Worm (Caenorhabditis elegans) whole organism, L3 larva: Measurements from ENCODE around the gene ugt-44.

ENCODE experiments used
- R02D3.7 ChIP-seq: fragments of 150-350 bp; optimal IDR thresholded peaks from 2 replicates; lab custom pipeline; 2014; ENCODE audit warnings: missing biosample characterization, missing genetic modification characterization
- ZK546.5 ChIP-seq: sonication (generic microtip); optimal IDR thresholded peaks from 2 replicates; lab custom pipeline; 2017; ENCODE audit warnings: missing biosample characterization, missing genetic modification characterization
- ama-1 ChIP-seq: fragments of 150-350 bp; optimal IDR thresholded peaks from 2 replicates; lab custom pipeline; 2018
- ceh-16 ChIP-seq: sonication (generic microtip); optimal IDR thresholded peaks from 2 replicates; lab custom pipeline; 2017; ENCODE audit warnings: missing biosample characterization, missing genetic modification characterization
- ceh-28 ChIP-seq: fragments of 150-350 bp; optimal IDR thresholded peaks from 2 replicates; lab custom pipeline; 2014; ENCODE audit warnings: missing biosample characterization, missing genetic modification reagents, missing genetic modification characterization
- ceh-9 ChIP-seq: sonication (generic microtip); optimal IDR thresholded peaks from 2 replicates; lab custom pipeline; 2018; ENCODE audit warnings: missing biosample characterization, missing genetic modification characterization
- daf-12 ChIP-seq: fragments of 150-350 bp; optimal IDR thresholded peaks from 2 replicates; lab custom pipeline; 2014; ENCODE audit warnings: missing biosample characterization, missing genetic modification reagents, missing genetic modification characterization
- egl-27 ChIP-seq: sonication (generic microtip); optimal IDR thresholded peaks from 4 replicates; lab custom pipeline; 2017; ENCODE audit warnings: missing biosample characterization, missing genetic modification reagents, missing genetic modification characterization
- elt-2 ChIP-seq: sonication (generic microtip); optimal IDR thresholded peaks from 2 replicates; lab custom pipeline; 2016; ENCODE audit warnings: missing genetic modification reagents, mild to moderate bottlenecking, missing genetic modification characterization, missing compliant biosample characterization
- fkh-10 ChIP-seq: sonication (generic microtip); optimal IDR thresholded peaks from 2 replicates; lab custom pipeline; 2017; ENCODE audit warnings: missing biosample characterization, missing genetic modification reagents, missing genetic modification characterization
- fkh-2 ChIP-seq: fragments of 150-350 bp; optimal IDR thresholded peaks from 2 replicates; lab custom pipeline; 2014; ENCODE audit warnings: missing biosample characterization, missing genetic modification reagents, missing genetic modification characterization
- fos-1 ChIP-seq: fragments of 150-350 bp; optimal IDR thresholded peaks from 2 replicates; lab custom pipeline; 2014; ENCODE audit warnings: missing biosample characterization, missing genetic modification characterization
- hmg-11 ChIP-seq: sonication (generic microtip); optimal IDR thresholded peaks from 2 replicates; lab custom pipeline; 2016; ENCODE audit warnings: missing genetic modification characterization, missing compliant biosample characterization
- jun-1 ChIP-seq: fragments of 150-350 bp; optimal IDR thresholded peaks from 2 replicates; lab custom pipeline; 2014; ENCODE audit warnings: missing biosample characterization, missing genetic modification reagents, missing genetic modification characterization
- lin-15B ChIP-seq: fragments of 150-350 bp; optimal IDR thresholded peaks from 2 replicates; lab custom pipeline; 2014; ENCODE audit warnings: missing biosample characterization, missing genetic modification characterization
- lsy-12 ChIP-seq: sonication (generic microtip); optimal IDR thresholded peaks from 2 replicates; lab custom pipeline; 2016; ENCODE audit warnings: mild to moderate bottlenecking, missing genetic modification characterization, missing compliant biosample characterization
- mdl-1 ChIP-seq: fragments of 150-350 bp; optimal IDR thresholded peaks from 2 replicates; lab custom pipeline; 2014; ENCODE audit warnings: missing biosample characterization, missing genetic modification characterization
- mml-1 ChIP-seq: fragments of 150-350 bp; sonication (generic microtip); optimal IDR thresholded peaks from 3 replicates; lab custom pipeline; 2014; ENCODE audit warnings: missing biosample characterization, missing genetic modification characterization
- nfya-1 ChIP-seq: sonication (generic microtip); optimal IDR thresholded peaks from 2 replicates; lab custom pipeline; 2017; ENCODE audit warnings: missing genetic modification characterization, mild to moderate bottlenecking, missing compliant biosample characterization, antibody characterized with exemption, moderate library complexity; ENCODE audit not compliant: insufficient read depth
- nhr-12 ChIP-seq: fragments of 150-350 bp; optimal IDR thresholded peaks from 2 replicates; lab custom pipeline; 2014; ENCODE audit warnings: missing biosample characterization, missing genetic modification characterization
- nhr-23 ChIP-seq: fragments of 150-350 bp; optimal IDR thresholded peaks from 2 replicates; lab custom pipeline; 2014; ENCODE audit warnings: missing biosample characterization, missing genetic modification reagents, missing genetic modification characterization
- nhr-237 ChIP-seq: fragments of 150-350 bp; optimal IDR thresholded peaks from 2 replicates; lab custom pipeline; 2014; ENCODE audit warnings: missing biosample characterization, missing genetic modification characterization
- nhr-25 ChIP-seq: sonication (generic microtip); optimal IDR thresholded peaks from 2 replicates; lab custom pipeline; 2017; ENCODE audit warnings: missing biosample characterization, missing genetic modification characterization
- nhr-67 ChIP-seq: fragments of 150-350 bp; optimal IDR thresholded peaks from 2 replicates; lab custom pipeline; 2014; ENCODE audit warnings: missing biosample characterization, missing genetic modification characterization
- nhr-76 ChIP-seq: fragments of 150-350 bp; sonication (generic microtip); optimal IDR thresholded peaks from 5 replicates; lab custom pipeline; 2014; ENCODE audit warnings: missing biosample characterization, missing genetic modification characterization
- pha-4 ChIP-seq: fragments of 150-350 bp; optimal IDR thresholded peaks from 2 replicates; lab custom pipeline; 2014; ENCODE audit warnings: missing biosample characterization, missing genetic modification reagents, missing genetic modification characterization
- pqm-1 ChIP-seq: fragments of 150-350 bp; optimal IDR thresholded peaks from 2 replicates; lab custom pipeline; 2017; ENCODE audit warnings: missing biosample characterization, missing genetic modification characterization, inconsistent platforms
- sea-2 ChIP-seq: fragments of 150-350 bp; sonication (generic microtip); optimal IDR thresholded peaks from 4 replicates; lab custom pipeline; 2014; ENCODE audit warnings: missing biosample characterization, missing genetic modification reagents, missing genetic modification characterization
- skn-1 ChIP-seq: fragments of 150-350 bp; optimal IDR thresholded peaks from 2 replicates; lab custom pipeline; 2014; ENCODE audit warnings: missing biosample characterization, missing genetic modification characterization
- snpc-4 ChIP-seq: fragments of 150-350 bp; optimal IDR thresholded peaks from 2 replicates; lab custom pipeline; 2014; ENCODE audit warnings: missing biosample characterization, missing genetic modification characterization
- tbx-2 ChIP-seq: sonication (generic microtip); optimal IDR thresholded peaks from 2 replicates; lab custom pipeline; 2016; ENCODE audit warnings: mild to moderate bottlenecking, missing genetic modification characterization, missing compliant biosample characterization
- unc-39 ChIP-seq: sonication (generic microtip); optimal IDR thresholded peaks from 4 replicates; lab custom pipeline; 2017; ENCODE audit warnings: missing biosample characterization, missing genetic modification characterization
- unc-62 ChIP-seq: fragments of 150-350 bp; sonication (generic microtip); optimal IDR thresholded peaks from 4 replicates; lab custom pipeline; 2014; ENCODE audit warnings: missing biosample characterization, missing genetic modification reagents, missing genetic modification characterization
- zag-1 ChIP-seq: fragments of 150-350 bp; optimal IDR thresholded peaks from 2 replicates; lab custom pipeline; 2014; ENCODE audit warnings: missing biosample characterization, missing genetic modification characterization
- ztf-4 ChIP-seq: fragments of 150-350 bp; optimal IDR thresholded peaks from 2 replicates; lab custom pipeline; 2014; ENCODE audit warnings: missing biosample characterization, missing genetic modification characterization

Gene ugt-44

DNA sequence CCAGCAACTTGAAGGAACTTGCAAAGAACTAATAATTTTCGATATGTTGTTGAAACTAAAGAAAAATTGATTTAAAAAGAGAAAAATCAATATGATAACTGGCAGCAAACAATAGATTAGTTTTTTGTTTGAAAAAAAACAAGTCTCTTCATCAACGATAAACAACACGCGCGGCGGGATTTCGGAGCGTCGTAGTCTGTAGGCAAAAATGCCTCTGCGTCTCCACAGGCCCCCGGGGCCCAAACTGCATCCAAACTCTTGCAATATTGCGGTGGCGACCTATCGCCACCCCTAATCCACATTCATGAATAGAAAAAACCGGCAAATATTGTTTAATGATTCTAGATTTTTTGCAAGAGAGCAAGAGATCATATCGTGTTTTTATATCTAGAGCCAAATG is 44.4 kb upstream of the ugt-44 start:
- TF ChIP-seq R02D3.7 (tag; lab: Kevin White, UChicago) = no peak
- TF ChIP-seq nhr-76 (tag; lab: Kevin White, UChicago) = no peak
- peak; percentile 69 for TF ChIP-seq hmg-11
- TF ChIP-seq lsy-12 (tag; lab: Kevin White, UChicago) = no peak
- peak; percentile 65 for TF ChIP-seq pha-4 (tag; lab: Kevin White, UChicago)
- TF ChIP-seq nfya-1 (tag; lab: Kevin White, UChicago) = peak; percentile 56
- no peak for TF ChIP-seq pqm-1 (tag; lab: Kevin White, UChicago)
- TF ChIP-seq elt-2 (tag; lab: Kevin White, UChicago) = peak; percentile 33
- TF ChIP-seq fkh-2 (tag; lab: Kevin White, UChicago) = no peak
- TF ChIP-seq nhr-12 = no peak
- TF ChIP-seq tbx-2 (tag; lab: Kevin White, UChicago) = no peak
- TF ChIP-seq ztf-4 (tag; lab: Kevin White, UChicago) = no peak
- TF ChIP-seq lin-15B = peak; percentile 25
- no peak for TF ChIP-seq sea-2 (GFP tag; lab: Kevin White, UChicago)
- TF ChIP-seq nhr-237 = no peak
- TF ChIP-seq nhr-25 (tag; lab: Kevin White, UChicago) = peak; percentile 28

- TF ChIP-seq sea-2 (GFP tag; lab: Kevin White, UChicago) = no peak
- peak; percentile 34 for TF ChIP-seq elt-2 (tag; lab: Kevin White, UChicago)
- TF ChIP-seq skn-1 = no peak
- TF ChIP-seq daf-12 (tag; lab: Kevin White, UChicago) = no peak
- peak; percentile 17 for TF ChIP-seq pqm-1 (tag; lab: Kevin White, UChicago)
- TF ChIP-seq nhr-23 (tag; lab: Kevin White, UChicago) = no peak
- TF ChIP-seq, all 47 proteins: peak for 2
Measured at ce11 chrIV:10429129-10429528, 40.4 kb upstream of the ugt-44 start, which contains the start of gene F13B12.2. Gene F13B12.2 (minus strand): TSS chrIV:10429130.

DNA sequence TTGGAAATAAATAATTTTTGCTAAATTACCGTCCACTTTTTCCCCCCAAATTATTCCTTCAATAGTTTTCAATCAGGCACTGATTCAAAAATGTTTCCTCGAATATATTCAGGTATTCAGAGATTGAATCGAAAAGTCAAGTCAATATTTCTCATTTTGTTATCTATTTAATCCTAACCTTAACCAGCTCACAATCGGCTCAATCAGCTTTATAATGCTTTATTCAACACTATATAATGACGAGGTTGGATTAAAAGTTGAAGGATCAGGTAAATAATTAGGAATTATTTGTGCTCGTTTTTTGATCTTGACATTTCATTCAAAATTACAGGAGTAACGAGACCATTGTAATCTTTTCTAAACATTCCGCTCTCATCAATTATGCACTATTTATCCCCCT is 39.0 kb upstream of the ugt-44 start:
- no peak for TF ChIP-seq tbx-2 (tag; lab: Kevin White, UChicago)
- TF ChIP-seq mml-1 (tag; lab: Kevin White, UChicago) = no peak
- TF ChIP-seq ZK546.5 (tag; lab: Kevin White, UChicago) = no peak
- TF ChIP-seq nhr-25 (tag; lab: Kevin White, UChicago) = no peak
- TF ChIP-seq fkh-10 (GFP tag; lab: Kevin White, UChicago) = no peak
- TF ChIP-seq nhr-23 (tag; lab: Kevin White, UChicago) = no peak
- no peak for TF ChIP-seq ceh-16 (tag; lab: Kevin White, UChicago)
- TF ChIP-seq nhr-67 (tag; lab: Kevin White, UChicago) = no peak
- TF ChIP-seq lsy-12 (tag; lab: Kevin White, UChicago) = no peak
- TF ChIP-seq mdl-1 (tag; lab: Kevin White, UChicago) = no peak
- TF ChIP-seq sea-2 (GFP tag; lab: Kevin White, UChicago) = no peak
- no peak for TF ChIP-seq ceh-28 (tag; lab: Kevin White, UChicago)
- TF ChIP-seq unc-39 (tag; lab: Kevin White, UChicago) = no peak
- no peak for TF ChIP-seq ama-1 (lab: Kevin White, UChicago)

DNA sequence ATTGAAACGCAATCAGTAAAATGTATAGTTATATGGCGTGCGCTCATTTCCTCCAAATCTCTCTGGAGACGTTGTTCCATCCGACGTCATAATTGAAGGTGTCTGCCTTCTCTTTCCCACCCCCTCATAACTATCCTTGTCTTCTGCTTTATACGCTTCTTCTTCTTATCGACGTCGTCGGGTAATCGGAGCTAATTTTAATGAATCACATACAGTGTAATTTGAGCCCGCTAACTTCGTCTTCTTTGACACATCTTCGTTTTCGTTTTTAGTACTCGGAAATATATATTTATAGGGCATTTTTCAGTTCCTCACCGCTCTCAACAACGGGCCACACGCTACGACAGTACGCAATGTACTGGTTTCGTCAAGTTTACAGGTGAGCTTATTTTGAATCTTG is 33.1 kb upstream of the ugt-44 start, which contains the start of gene ins-1:
ins-1 (plus strand) TSS at position 301 of the 400 bp plus-strand sequence.
- TF ChIP-seq ceh-9 (tag; lab: Kevin White, UChicago) (no peak), jun-1 (no peak), ceh-16 (tag; lab: Kevin White, UChicago) (no peak), nhr-23 (tag; lab: Kevin White, UChicago) (no peak), snpc-4 (tag; lab: Kevin White, UChicago) (no peak), hmg-11 (no peak), fkh-10 (GFP tag; lab: Kevin White, UChicago) (no peak), zag-1 (tag; lab: Kevin White, UChicago) (no peak), unc-62 (GFP tag; lab: Kevin White, UChicago) (no peak), egl-27 (tag; lab: Kevin White, UChicago) (no peak), elt-2 (tag; lab: Kevin White, UChicago) (no peak), fos-1 (tag; lab: Kevin White, UChicago) (no peak), pha-4 (tag; lab: Kevin White, UChicago) (no peak)
